Worm (Caenorhabditis elegans) whole organism, L2 larva: Measurements from ENCODE around the gene fnip-2.

ENCODE experiments used
- F13H6.1 ChIP-seq: sonication (generic microtip); optimal IDR thresholded peaks from 2 replicates; lab custom pipeline; 2016; ENCODE audit warnings: missing genetic modification characterization, missing compliant biosample characterization
- aly-2 ChIP-seq: fragments of 150-350 bp; optimal IDR thresholded peaks from 2 replicates; lab custom pipeline; 2014; ENCODE audit warnings: missing biosample characterization, missing genetic modification characterization
- blmp-1 ChIP-seq: sonication (generic microtip); optimal IDR thresholded peaks from 2 replicates; lab custom pipeline; 2017; ENCODE audit warnings: missing genetic modification characterization, mild to moderate bottlenecking, missing compliant biosample characterization, antibody characterized with exemption, moderate library complexity; ENCODE audit not compliant: insufficient read depth
- ceh-82 ChIP-seq: fragments of 150-350 bp; optimal IDR thresholded peaks from 2 replicates; lab custom pipeline; 2014; ENCODE audit warnings: missing biosample characterization, missing genetic modification characterization
- crh-2 ChIP-seq: sonication (generic microtip); optimal IDR thresholded peaks from 2 replicates; lab custom pipeline; 2017; ENCODE audit warnings: missing biosample characterization, missing genetic modification characterization
- elt-1 ChIP-seq: fragments of 150-350 bp; optimal IDR thresholded peaks from 2 replicates; lab custom pipeline; 2014; ENCODE audit warnings: missing biosample characterization, missing genetic modification characterization
- fos-1 ChIP-seq: fragments of 150-350 bp; optimal IDR thresholded peaks from 2 replicates; lab custom pipeline; 2014; ENCODE audit warnings: missing biosample characterization, missing genetic modification characterization
- gmeb-1 ChIP-seq: fragments of 150-350 bp; optimal IDR thresholded peaks from 2 replicates; lab custom pipeline; 2014; ENCODE audit warnings: missing biosample characterization, missing genetic modification characterization
- nhr-11 ChIP-seq: fragments of 150-350 bp; optimal IDR thresholded peaks from 2 replicates; lab custom pipeline; 2014; ENCODE audit warnings: missing biosample characterization, missing genetic modification characterization
- nhr-23 ChIP-seq: fragments of 150-350 bp; optimal IDR thresholded peaks from 2 replicates; lab custom pipeline; 2014; ENCODE audit warnings: missing biosample characterization, missing genetic modification reagents, missing genetic modification characterization
- sma-9 ChIP-seq, 2 experiments: fragments of 150-350 bp in 1 of 2; sonication (generic microtip) in 1 of 2; optimal IDR thresholded peaks; 2 replicates each; lab custom pipeline; 2014 to 2016; ENCODE audit warnings: missing genetic modification characterization in 2 of 2, mild to moderate bottlenecking in 1 of 2, missing biosample characterization in 1 of 2, missing compliant biosample characterization in 1 of 2, missing genetic modification reagents in 1 of 2, moderate library complexity in 1 of 2
- unc-62 ChIP-seq: fragments of 150-350 bp; optimal IDR thresholded peaks from 2 replicates; lab custom pipeline; 2014; ENCODE audit warnings: missing biosample characterization, missing genetic modification reagents, missing genetic modification characterization
- ztf-11 ChIP-seq: sonication (generic microtip); optimal IDR thresholded peaks from 2 replicates; lab custom pipeline; 2017; ENCODE audit warnings: missing biosample characterization, missing genetic modification characterization

- peak; percentile 53 for TF ChIP-seq blmp-1 (tag; lab: Kevin White, UChicago)
- no peak for TF ChIP-seq elt-1 (tag; lab: Kevin White, UChicago)
- peak; percentile 41 for TF ChIP-seq ceh-82 (tag; lab: Kevin White, UChicago)
- TF ChIP-seq fos-1 (tag; lab: Kevin White, UChicago): peak; percentile 39
- TF ChIP-seq sma-9 (GFP tag; optimal IDR thresholded peaks at IDR 0.05; lab: Kevin White, UChicago): peak; percentile 85
- no peak for TF ChIP-seq sma-9 (tag; optimal IDR thresholded peaks at IDR 0.05; lab: Kevin White, UChicago)
- TF ChIP-seq aly-2 (tag; lab: Kevin White, UChicago): no peak
- TF ChIP-seq nhr-23 (tag; lab: Kevin White, UChicago): no peak
- no peak for TF ChIP-seq unc-62 (GFP tag; lab: Kevin White, UChicago)
- TF ChIP-seq F13H6.1 (tag; lab: Kevin White, UChicago): peak; percentile 72
- TF ChIP-seq nhr-11 (tag; lab: Kevin White, UChicago): no peak
- TF ChIP-seq ztf-11 (tag; lab: Kevin White, UChicago): no peak
- peak; percentile 90 for TF ChIP-seq crh-2 (tag; lab: Kevin White, UChicago)
- TF ChIP-seq gmeb-1 (tag; lab: Kevin White, UChicago): peak; percentile 98
Observed at ce11 chrIV:2177545-2177944, 45.1 kb upstream of the fnip-2 start, which contains the start of gene hrpu-2.
